Fruit fly (Drosophila melanogaster) whole organism, embryonic: ENCODE measurements around the gene Dbp73D.

Experiments
- Ada2b ChIP-seq: fragments of 200-800 bp; sonication (Bioruptor generic); IDR thresholded peaks from 2 replicates; pipeline ENCODE4 v1.3.6; 2022; ENCODE audit warnings: missing biosample characterization, missing genetic modification characterization
- Antp ChIP-seq: fragments of 200-800 bp; sonication (Bioruptor generic); optimal IDR thresholded peaks from 3 replicates; lab custom pipeline; 2016; ENCODE audit warnings: missing biosample characterization, missing genetic modification characterization
- Awh ChIP-seq: fragments of 200-800 bp; sonication (Bioruptor generic); IDR thresholded peaks from 2 replicates; pipeline ENCODE4, ENCODE4 v1.3.6; 2022; ENCODE audit warnings: missing biosample characterization, missing genetic modification characterization
- BEAF-32 ChIP-seq: fragments of 200-800 bp; sonication (Bioruptor generic); optimal IDR thresholded peaks from 3 replicates; lab custom pipeline; 2017; ENCODE audit warnings: missing biosample characterization, missing genetic modification characterization, mild to moderate bottlenecking, moderate library complexity, missing genetic modification reagents
- CG15269 ChIP-seq: fragments of 200-800 bp; sonication (Bioruptor generic); optimal IDR thresholded peaks from 2 replicates; lab custom pipeline; 2018; ENCODE audit warnings: missing biosample characterization, mild to moderate bottlenecking, missing genetic modification characterization, moderate library complexity
- CG16779 ChIP-seq: fragments of 200-800 bp; sonication (Bioruptor generic); IDR thresholded peaks from 2 replicates; pipeline ENCODE4 v1.3.6; 2022; ENCODE audit warnings: missing biosample characterization, missing genetic modification characterization
- CG16813 ChIP-seq: fragments of 200-800 bp; sonication (Bioruptor generic); IDR thresholded peaks from 3 replicates; pipeline ENCODE4 v1.3.6; 2022; ENCODE audit warnings: missing biosample characterization, missing genetic modification characterization; ENCODE audit not compliant: partially characterized antibody
- CG17361 ChIP-seq: fragments of 200-800 bp; sonication (Bioruptor generic); IDR thresholded peaks from 3 replicates; pipeline ENCODE4 v1.3.6; 2022; ENCODE audit warnings: missing biosample characterization, missing genetic modification characterization
- CG17802 ChIP-seq: fragments of 200-800 bp; sonication (Bioruptor generic); optimal IDR thresholded peaks from 2 replicates; lab custom pipeline; 2018; ENCODE audit warnings: missing biosample characterization, mild to moderate bottlenecking, missing genetic modification characterization, moderate library complexity
- CG30403 ChIP-seq: fragments of 200-800 bp; sonication (Bioruptor generic); optimal IDR thresholded peaks from 3 replicates; lab custom pipeline; 2016; ENCODE audit warnings: missing biosample characterization, missing genetic modification characterization
- CG3847 ChIP-seq: fragments of 200-800 bp; sonication (Bioruptor generic); IDR thresholded peaks from 2 replicates; pipeline ENCODE4 v1.3.6; 2022; ENCODE audit warnings: missing biosample characterization, missing genetic modification characterization
- CG43689 ChIP-seq: fragments of 200-800 bp; sonication (Bioruptor generic); IDR thresholded peaks from 2 replicates; pipeline ENCODE4 v1.3.6; 2022; ENCODE audit warnings: missing biosample characterization, missing genetic modification characterization
- CG6683 ChIP-seq: fragments of 200-800 bp; sonication (Bioruptor generic); optimal IDR thresholded peaks from 2 replicates; lab custom pipeline; 2017; ENCODE audit warnings: missing biosample characterization, mild to moderate bottlenecking, missing genetic modification characterization, missing genetic modification reagents
- CG6791 ChIP-seq: fragments of 200-800 bp; sonication (Bioruptor generic); IDR thresholded peaks from 3 replicates; pipeline ENCODE4 v1.3.6; 2022; ENCODE audit warnings: missing biosample characterization, missing genetic modification characterization; ENCODE audit not compliant: partially characterized antibody
- CG7839 ChIP-seq: fragments of 200-800 bp; sonication (Bioruptor generic); optimal IDR thresholded peaks from 3 replicates; lab custom pipeline; 2018; ENCODE audit warnings: missing biosample characterization, mild to moderate bottlenecking, missing genetic modification characterization, moderate library complexity
- CG7963 ChIP-seq: fragments of 200-800 bp; sonication (Bioruptor generic); IDR thresholded peaks from 3 replicates; pipeline ENCODE4 v1.3.6; 2022; ENCODE audit warnings: missing biosample characterization, missing genetic modification characterization; ENCODE audit not compliant: partially characterized antibody
- CG9797 ChIP-seq: fragments of 200-800 bp; sonication (Bioruptor generic); optimal IDR thresholded peaks from 3 replicates; lab custom pipeline; 2018; ENCODE audit warnings: missing biosample characterization, mild to moderate bottlenecking, missing genetic modification characterization
- CG9932 ChIP-seq: fragments of 200-800 bp; sonication (Bioruptor generic); IDR thresholded peaks from 2 replicates; pipeline ENCODE4 v1.3.6; 2022; ENCODE audit warnings: missing biosample characterization, missing genetic modification characterization
- Chrac-16 ChIP-seq: fragments of 200-800 bp; sonication (Bioruptor generic); optimal IDR thresholded peaks from 3 replicates; lab custom pipeline; 2016; ENCODE audit warnings: missing biosample characterization, missing genetic modification characterization
- D ChIP-seq, 2 experiments: fragments of 200-800 bp in 1 of 2; fragments of >200 bp in 1 of 2; sonication (Bioruptor generic) in 1 of 2; optimal IDR thresholded peaks; 2 replicates in 1 of 2; 3 replicates in 1 of 2; lab custom pipeline; 2017; ENCODE audit warnings: mild to moderate bottlenecking in 1 of 2, missing biosample characterization in 1 of 2, missing genetic modification characterization in 1 of 2, missing genetic modification reagents in 1 of 2
- D19A ChIP-seq: fragments of 200-800 bp; optimal IDR thresholded peaks from 3 replicates; lab custom pipeline; 2019; ENCODE audit warnings: missing biosample characterization, mild to moderate bottlenecking, missing genetic modification characterization, moderate library complexity
- Dad ChIP-seq: fragments of 200-800 bp; sonication (Bioruptor generic); optimal IDR thresholded peaks from 3 replicates; lab custom pipeline; 2016; ENCODE audit warnings: missing biosample characterization, missing genetic modification characterization
- Dll ChIP-seq: fragments of 200-800 bp; sonication (Bioruptor generic); IDR thresholded peaks from 4 replicates; pipeline ENCODE4 v1.3.6; 2022; ENCODE audit warnings: missing biosample characterization, missing genetic modification characterization; ENCODE audit not compliant: partially characterized antibody
- Dp ChIP-seq: fragments of 200-800 bp; sonication (Bioruptor generic); optimal IDR thresholded peaks from 2 replicates; lab custom pipeline; 2018; ENCODE audit warnings: missing biosample characterization, mild to moderate bottlenecking, missing genetic modification characterization, moderate library complexity
- Fer1 ChIP-seq: fragments of 200-800 bp; sonication (Bioruptor generic); optimal IDR thresholded peaks from 2 replicates; lab custom pipeline; 2017; ENCODE audit warnings: missing biosample characterization, mild to moderate bottlenecking, missing genetic modification characterization
- Gug ChIP-seq: fragments of 200-800 bp; sonication (Bioruptor generic); IDR thresholded peaks from 4 replicates; pipeline ENCODE4 v1.3.6; 2022; ENCODE audit warnings: missing biosample characterization, missing genetic modification characterization
- Hmr ChIP-seq: fragments of 200-800 bp; sonication (Bioruptor generic); optimal IDR thresholded peaks from 3 replicates; lab custom pipeline; 2017; ENCODE audit warnings: mild to moderate bottlenecking, missing biosample characterization, missing genetic modification reagents, missing genetic modification characterization
- PHDP ChIP-seq: fragments of 200-800 bp; sonication (Bioruptor generic); optimal IDR thresholded peaks from 3 replicates; lab custom pipeline; 2018; ENCODE audit warnings: missing biosample characterization, mild to moderate bottlenecking, missing genetic modification characterization, moderate library complexity
- Ptx1 ChIP-seq: fragments of 200-800 bp; sonication (Bioruptor generic); IDR thresholded peaks from 2 replicates; pipeline ENCODE4 v1.3.6; 2022; ENCODE audit warnings: missing biosample characterization, missing genetic modification characterization
- Six4 ChIP-seq: fragments of 200-800 bp; sonication (Bioruptor generic); optimal IDR thresholded peaks from 2 replicates; lab custom pipeline; 2016; ENCODE audit warnings: missing biosample characterization, missing genetic modification characterization
- Sox102F ChIP-seq: fragments of 200-800 bp; sonication (Bioruptor generic); optimal IDR thresholded peaks from 2 replicates; lab custom pipeline; 2018; ENCODE audit warnings: missing biosample characterization, mild to moderate bottlenecking, missing genetic modification characterization, moderate library complexity
- Spps ChIP-seq: fragments of 200-800 bp; sonication (Bioruptor generic); optimal IDR thresholded peaks from 2 replicates; lab custom pipeline; 2018; ENCODE audit warnings: missing biosample characterization, mild to moderate bottlenecking, missing genetic modification characterization
- Ssrp ChIP-seq: fragments of 200-800 bp; sonication (Bioruptor generic); optimal IDR thresholded peaks from 2 replicates; lab custom pipeline; 2018; ENCODE audit warnings: missing biosample characterization, mild to moderate bottlenecking, missing genetic modification characterization, moderate library complexity
- Xbp1 ChIP-seq: fragments of 200-800 bp; sonication (Bioruptor generic); optimal IDR thresholded peaks from 3 replicates; lab custom pipeline; 2016; ENCODE audit warnings: missing biosample characterization, mild to moderate bottlenecking, missing genetic modification characterization
- ac ChIP-seq: fragments of 200-800 bp; sonication (Bioruptor generic); optimal IDR thresholded peaks from 3 replicates; lab custom pipeline; 2017; ENCODE audit warnings: missing biosample characterization, mild to moderate bottlenecking, missing genetic modification characterization
- br ChIP-seq: fragments of >200 bp; optimal IDR thresholded peaks from 2 replicates; lab custom pipeline; 2017
- ftz-f1 ChIP-seq: fragments of 200-800 bp; sonication (Bioruptor generic); optimal IDR thresholded peaks from 2 replicates; lab custom pipeline; 2016; ENCODE audit warnings: missing biosample characterization, missing genetic modification characterization
- gcm2 ChIP-seq: fragments of 200-800 bp; sonication (Bioruptor generic); optimal IDR thresholded peaks from 2 replicates; lab custom pipeline; 2016; ENCODE audit warnings: missing biosample characterization, missing genetic modification characterization
- hth ChIP-seq: fragments of >200 bp; optimal IDR thresholded peaks from 2 replicates; lab custom pipeline; 2017; ENCODE audit warnings: inconsistent platforms
- jumu ChIP-seq: fragments of 200-800 bp; sonication (Bioruptor generic); optimal IDR thresholded peaks from 3 replicates; lab custom pipeline; 2016; ENCODE audit warnings: missing biosample characterization, missing genetic modification characterization
- lmd ChIP-seq: fragments of 200-800 bp; sonication (Bioruptor generic); IDR thresholded peaks from 2 replicates; pipeline ENCODE4 v1.3.6; 2022; ENCODE audit warnings: missing biosample characterization, missing genetic modification characterization
- mirr ChIP-seq: fragments of 200-800 bp; sonication (Bioruptor generic); optimal IDR thresholded peaks from 3 replicates; lab custom pipeline; 2018; ENCODE audit warnings: missing biosample characterization, mild to moderate bottlenecking, missing genetic modification characterization
- mld ChIP-seq: fragments of 200-800 bp; sonication (Bioruptor generic); IDR thresholded peaks from 3 replicates; pipeline ENCODE4 v1.3.6; 2022; ENCODE audit warnings: missing biosample characterization, missing genetic modification characterization; ENCODE audit not compliant: partially characterized antibody
- nom ChIP-seq: fragments of 200-800 bp; sonication (Bioruptor generic); optimal IDR thresholded peaks from 2 replicates; lab custom pipeline; 2017; ENCODE audit warnings: missing biosample characterization, missing genetic modification characterization, mild to moderate bottlenecking, moderate library complexity, missing genetic modification reagents
- org-1 ChIP-seq: fragments of 200-800 bp; sonication (Bioruptor generic); optimal IDR thresholded peaks from 2 replicates; lab custom pipeline; 2017; ENCODE audit warnings: missing biosample characterization, missing genetic modification characterization
- otp ChIP-seq: fragments of 200-800 bp; sonication (Bioruptor generic); IDR thresholded peaks from 3 replicates; pipeline ENCODE4, ENCODE4 v1.3.6; 2022; ENCODE audit warnings: missing biosample characterization, missing genetic modification characterization
- repo ChIP-seq: fragments of 200-800 bp; sonication (Bioruptor generic); optimal IDR thresholded peaks from 2 replicates; lab custom pipeline; 2016; ENCODE audit warnings: missing biosample characterization, missing genetic modification characterization
- sob ChIP-seq: fragments of 200-800 bp; sonication (Bioruptor generic); IDR thresholded peaks from 2 replicates; pipeline ENCODE4 v1.3.6; 2022; ENCODE audit warnings: missing biosample characterization, missing genetic modification characterization

The Dbp73D gene

DNA sequence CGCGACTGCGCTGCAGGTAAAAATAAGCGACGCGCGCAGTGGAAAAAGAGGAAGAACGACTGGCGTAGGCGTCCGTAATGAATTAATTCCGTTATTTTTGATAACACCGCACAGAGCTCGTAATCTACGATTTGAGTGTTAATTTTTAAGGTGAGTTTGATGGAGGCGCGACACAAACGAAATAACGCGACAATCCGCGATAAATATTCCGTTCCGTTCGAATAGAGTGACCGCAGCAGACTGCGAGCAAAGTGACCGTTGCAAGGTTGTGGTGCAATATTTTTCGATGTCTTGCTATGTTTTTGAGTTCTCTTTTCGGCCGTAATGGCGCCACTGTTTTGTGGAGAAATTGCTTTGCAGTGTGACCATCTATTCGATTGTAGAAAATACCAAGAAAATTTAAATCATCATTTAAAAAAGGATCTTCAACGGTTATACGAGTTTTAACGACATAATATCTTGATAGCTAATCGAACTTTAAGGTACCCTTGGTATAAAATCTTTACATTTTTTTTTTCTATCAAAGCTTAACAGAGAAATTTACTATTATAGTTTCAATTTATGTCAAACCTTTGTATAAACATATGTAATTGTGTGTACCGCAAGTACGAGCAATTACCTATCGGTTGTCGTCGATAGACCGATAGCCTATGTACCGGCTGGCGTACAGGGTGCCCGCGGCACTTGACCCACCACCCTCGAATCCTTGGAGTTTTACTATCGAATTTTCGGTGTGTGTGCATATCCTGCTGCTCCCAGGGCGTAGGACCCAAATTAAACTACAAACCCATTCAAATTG is 19.0 kb downstream of the Dbp73D start, which contains the start of the genes CG43954, Lasp and Dab (continued):
- no peak for TF ChIP-seq Sox102F
- peak; percentile 47 for TF ChIP-seq CG15269 (tag; lab: Kevin White, UChicago)
- peak; percentile 8 for TF ChIP-seq Spps (tag; lab: Kevin White, UChicago)
- peak; percentile 65 for TF ChIP-seq BEAF-32 (GFP tag; lab: Kevin White, UChicago)
- no peak for TF ChIP-seq br
- TF ChIP-seq CG6791 (GFP tag; lab: Robert Waterston, UW) = peak; percentile 69
- TF ChIP-seq D19A = no peak
- TF ChIP-seq mirr (GFP tag; lab: Kevin White, UChicago) = peak; percentile 61
- TF ChIP-seq CG9932 (GFP tag; lab: Robert Waterston, UW) = peak; percentile 50
- TF ChIP-seq Dll (GFP tag; lab: Robert Waterston, UW) = peak; percentile 71
- peak; percentile 97 for TF ChIP-seq CG9797 (GFP tag; lab: Kevin White, UChicago)
- peak; percentile 42; the same call in 2 of the 3 replicates for TF ChIP-seq CG17361 (GFP tag; lab: Robert Waterston, UW)
- TF ChIP-seq Fer1 (GFP tag; lab: Kevin White, UChicago) = peak; percentile 59
- peak; percentile 5 for TF ChIP-seq Six4 (GFP tag; lab: Kevin White, UChicago)
- TF ChIP-seq sob = peak; percentile 19; the same call in 1 of the 2 replicates
- TF ChIP-seq ac (GFP tag; lab: Kevin White, UChicago) = peak; percentile 18
- 0 out of 2 replicates have a peak, but pooled peaks have one; percentile 25 for TF ChIP-seq CG16779
- peak; percentile 36; the same call in 1 of the 3 replicates for TF ChIP-seq otp (GFP tag; lab: Robert Waterston, UW)
- peak; percentile 6 for TF ChIP-seq Ssrp
- peak; percentile 56 for TF ChIP-seq nom (GFP tag; lab: Kevin White, UChicago)
- no peak for TF ChIP-seq jumu
- TF ChIP-seq gcm2 (GFP tag; lab: Kevin White, UChicago) = no peak
- TF ChIP-seq hth (lab: Kevin White, UChicago) = no peak
- no peak for TF ChIP-seq CG17802 (tag; lab: Kevin White, UChicago)
- TF ChIP-seq repo (GFP tag; lab: Kevin White, UChicago) = peak; percentile 15
- TF ChIP-seq Ada2b (GFP tag; lab: Robert Waterston, UW) = peak; percentile 7; the same call in 1 of the 2 replicates
- peak; percentile 9; the same call in 1 of the 2 replicates for TF ChIP-seq Awh (GFP tag; lab: Robert Waterston, UW)
- TF ChIP-seq ftz-f1 = peak; percentile 81
- peak; percentile 22; the same call in 1 of the 3 replicates for TF ChIP-seq mld (GFP tag; lab: Robert Waterston, UW)
- 0 out of 4 replicates have a peak, but pooled peaks have one; percentile 21 for TF ChIP-seq Gug (GFP tag; lab: Robert Waterston, UW)
- no peak for TF ChIP-seq CG43689
- peak; percentile 41 for TF ChIP-seq org-1 (GFP tag; lab: Kevin White, UChicago)
- TF ChIP-seq Dp (GFP tag; lab: Kevin White, UChicago) = peak; percentile 79
- no peak for TF ChIP-seq lmd (GFP tag; lab: Robert Waterston, UW)
- TF ChIP-seq CG7963 (GFP tag; lab: Robert Waterston, UW) = 0 out of 3 replicates have a peak, but pooled peaks have one; percentile 14
- TF ChIP-seq CG6683 = peak; percentile 12
- TF ChIP-seq PHDP (tag; lab: Kevin White, UChicago) = peak; percentile 9
- no peak for TF ChIP-seq Dad (GFP tag; lab: Kevin White, UChicago)
- TF ChIP-seq CG16813 = peak; percentile 52; the same call in 1 of the 3 replicates
- peak; percentile 9 for TF ChIP-seq CG7839 (tag; lab: Kevin White, UChicago)
- TF ChIP-seq Chrac-16 (GFP tag; lab: Kevin White, UChicago) = peak; percentile 10
- TF ChIP-seq CG30403 (GFP tag; lab: Kevin White, UChicago) = peak; percentile 29
- no peak for TF ChIP-seq D (optimal IDR thresholded peaks at IDR 0.05; lab: Kevin White, UChicago)
- TF ChIP-seq D (GFP tag; optimal IDR thresholded peaks at IDR 0.05; lab: Kevin White, UChicago) = no peak
- TF ChIP-seq Antp (GFP tag; lab: Kevin White, UChicago) = no peak
- no peak for TF ChIP-seq Ptx1 (GFP tag; lab: Robert Waterston, UW)
- TF ChIP-seq CG3847 (GFP tag; lab: Robert Waterston, UW) = peak; percentile 43; the same call in 1 of the 2 replicates
- peak; percentile 78 for TF ChIP-seq Hmr (GFP tag; lab: Kevin White, UChicago)
- TF ChIP-seq Xbp1 (GFP tag; lab: Kevin White, UChicago) = peak; percentile 17
